Worm (Caenorhabditis elegans) whole organism, young adult: ENCODE results near the gene glb-30.

Experiments
- B0035.1 ChIP-seq: sonication (generic microtip); optimal IDR thresholded peaks from 2 replicates; lab custom pipeline; 2016; ENCODE audit warnings: missing genetic modification characterization, mild to moderate bottlenecking, missing compliant biosample characterization, missing genotype, missing genetic modification reagents
- B0261.1 ChIP-seq: sonication (generic microtip); optimal IDR thresholded peaks from 2 replicates; lab custom pipeline; 2016; ENCODE audit warnings: mild to moderate bottlenecking, missing genetic modification characterization, moderate library complexity, missing compliant biosample characterization
- C06A6.2 ChIP-seq: fragments of 200-800 bp; sonication (Bioruptor generic); conservative IDR thresholded peaks from 2 replicates; pipeline ENCODE4 v1.3.6; 2022; ENCODE audit warnings: missing genetic modification characterization, missing compliant biosample characterization
- F10E7.11 ChIP-seq: sonication (generic microtip); optimal IDR thresholded peaks from 2 replicates; lab custom pipeline; 2017; ENCODE audit warnings: mild to moderate bottlenecking, missing genetic modification characterization, moderate library complexity, missing compliant biosample characterization
- F37B4.10 ChIP-seq: fragments of 200-800 bp; sonication (Bioruptor generic); IDR thresholded peaks from 2 replicates; pipeline ENCODE4 v1.3.6; 2022; ENCODE audit warnings: missing genetic modification characterization, missing compliant biosample characterization
- F52B5.7 ChIP-seq: sonication (generic microtip); optimal IDR thresholded peaks from 2 replicates; lab custom pipeline; 2016; ENCODE audit warnings: mild to moderate bottlenecking, missing genetic modification characterization, missing compliant biosample characterization
- F55B11.4 ChIP-seq: sonication (generic microtip); optimal IDR thresholded peaks from 2 replicates; lab custom pipeline; 2016; ENCODE audit warnings: missing compliant biosample characterization, missing genetic modification characterization, borderline replicate concordance; ENCODE audit not compliant: insufficient read depth
- F57A8.1 ChIP-seq: fragments of 200-800 bp; sonication (Bioruptor generic); optimal IDR thresholded peaks from 2 replicates; lab custom pipeline; 2018; ENCODE audit warnings: mild to moderate bottlenecking, missing genetic modification characterization, moderate library complexity, missing compliant biosample characterization
- K11D2.4 ChIP-seq: fragments of 200-800 bp; sonication (Bioruptor generic); IDR thresholded peaks from 2 replicates; pipeline ENCODE4 v1.3.6; 2022; ENCODE audit warnings: missing genetic modification reagents, missing genetic modification characterization, missing compliant biosample characterization
- Y79H2A.3 ChIP-seq: fragments of 200-800 bp; sonication (Bioruptor generic); conservative IDR thresholded peaks from 2 replicates; pipeline ENCODE4 v1.3.6; 2022; ENCODE audit warnings: missing genetic modification reagents, missing genetic modification characterization, missing compliant biosample characterization
- aptf-3 ChIP-seq: fragments of 200-800 bp; sonication (Bioruptor generic); IDR thresholded peaks from 2 replicates; pipeline ENCODE4 v1.3.6; 2022; ENCODE audit warnings: missing genetic modification characterization, missing compliant biosample characterization
- attf-5 ChIP-seq: fragments of 200-800 bp; sonication (Bioruptor generic); optimal IDR thresholded peaks from 2 replicates; lab custom pipeline; 2018; ENCODE audit warnings: mild to moderate bottlenecking, missing genetic modification characterization, missing compliant biosample characterization
- bed-2 ChIP-seq: fragments of 200-800 bp; sonication (Bioruptor generic); IDR thresholded peaks from 2 replicates; pipeline ENCODE4 v1.3.6; 2022; ENCODE audit warnings: missing genetic modification reagents, missing genetic modification characterization, missing compliant biosample characterization
- ccch-3 ChIP-seq: fragments of 200-800 bp; sonication (Bioruptor generic); optimal IDR thresholded peaks from 2 replicates; lab custom pipeline; 2018; ENCODE audit warnings: mild to moderate bottlenecking, missing genetic modification characterization, missing compliant biosample characterization
- ceh-100 ChIP-seq: fragments of 200-800 bp; sonication (Bioruptor generic); IDR thresholded peaks from 2 replicates; pipeline ENCODE4 v1.3.6; 2022; ENCODE audit warnings: missing genetic modification reagents, missing genetic modification characterization, missing compliant biosample characterization
- ceh-40 ChIP-seq: fragments of 200-800 bp; sonication (Bioruptor generic); IDR thresholded peaks from 2 replicates; pipeline ENCODE4 v1.3.6; 2022; ENCODE audit warnings: missing genetic modification characterization, missing compliant biosample characterization
- ceh-79 ChIP-seq: sonication (generic microtip); optimal IDR thresholded peaks from 2 replicates; lab custom pipeline; 2017; ENCODE audit warnings: mild to moderate bottlenecking, missing genetic modification characterization, missing compliant biosample characterization
- dox-1 ChIP-seq: fragments of 200-800 bp; sonication (Bioruptor generic); IDR thresholded peaks from 2 replicates; pipeline ENCODE4 v1.3.6; 2022; ENCODE audit warnings: missing genetic modification reagents, missing genetic modification characterization, missing compliant biosample characterization
- dpl-1 ChIP-seq: fragments of 150-350 bp; optimal IDR thresholded peaks from 2 replicates; lab custom pipeline; 2014; ENCODE audit warnings: missing biosample characterization, missing genetic modification reagents, missing genetic modification characterization
- egl-18 ChIP-seq: fragments of 200-800 bp; sonication (Bioruptor generic); IDR thresholded peaks from 2 replicates; pipeline ENCODE4 v1.3.6; 2022; ENCODE audit warnings: missing genetic modification reagents, missing genetic modification characterization, missing compliant biosample characterization
- gei-17 ChIP-seq: fragments of 200-800 bp; sonication (Bioruptor generic); optimal IDR thresholded peaks from 2 replicates; lab custom pipeline; 2018; ENCODE audit warnings: mild to moderate bottlenecking, missing genetic modification characterization, missing compliant biosample characterization
- him-1 ChIP-seq: sonication (generic microtip); optimal IDR thresholded peaks from 2 replicates; lab custom pipeline; 2016; ENCODE audit warnings: missing genotype, missing genetic modification reagents, missing genetic modification characterization, missing compliant biosample characterization
- hmg-1.2 ChIP-seq: fragments of 200-800 bp; sonication (Bioruptor generic); IDR thresholded peaks from 2 replicates; pipeline ENCODE4 v1.3.6; 2022; ENCODE audit warnings: missing genetic modification reagents, missing genetic modification characterization, missing compliant biosample characterization
- hrde-1 ChIP-seq: sonication (generic microtip); optimal IDR thresholded peaks from 2 replicates; lab custom pipeline; 2016; ENCODE audit warnings: missing genetic modification characterization, mild to moderate bottlenecking, missing compliant biosample characterization, moderate library complexity, missing genotype, missing genetic modification reagents, borderline replicate concordance
- lag-1 ChIP-seq: fragments of 200-800 bp; sonication (Bioruptor generic); IDR thresholded peaks from 2 replicates; pipeline ENCODE4 v1.3.6; 2022; ENCODE audit warnings: missing genetic modification reagents, missing genetic modification characterization, missing compliant biosample characterization
- let-607 ChIP-seq, 2 experiments: fragments of 200-800 bp in 1 of 2; sonication (Bioruptor generic) in 1 of 2; sonication (generic microtip) in 1 of 2; optimal IDR thresholded peaks; 2 replicates each; lab custom pipeline; 2016 to 2018; ENCODE audit warnings: mild to moderate bottlenecking in 2 of 2, missing compliant biosample characterization in 2 of 2, missing genetic modification characterization in 2 of 2, moderate library complexity in 2 of 2, missing genotype in 1 of 2
- lin-40 ChIP-seq: sonication (generic microtip); optimal IDR thresholded peaks from 2 replicates; lab custom pipeline; 2016; ENCODE audit warnings: missing genetic modification characterization, mild to moderate bottlenecking, missing compliant biosample characterization, missing genotype, missing genetic modification reagents
- lir-1 ChIP-seq: fragments of 200-800 bp; sonication (Bioruptor generic); conservative IDR thresholded peaks from 2 replicates; pipeline ENCODE4 v1.3.6; 2022; ENCODE audit warnings: missing genetic modification reagents, missing genetic modification characterization, missing compliant biosample characterization
- lsy-27 ChIP-seq: sonication (generic microtip); optimal IDR thresholded peaks from 2 replicates; lab custom pipeline; 2017; ENCODE audit warnings: missing genetic modification characterization, mild to moderate bottlenecking, missing compliant biosample characterization, antibody characterized with exemption, missing genotype, borderline replicate concordance; ENCODE audit not compliant: insufficient read depth
- madf-10 ChIP-seq: sonication (generic microtip); optimal IDR thresholded peaks from 2 replicates; lab custom pipeline; 2016; ENCODE audit warnings: mild to moderate bottlenecking, missing genetic modification characterization, missing compliant biosample characterization
- madf-3 ChIP-seq: fragments of 200-800 bp; sonication (Bioruptor generic); IDR thresholded peaks from 2 replicates; pipeline ENCODE4 v1.3.6; 2022; ENCODE audit warnings: missing genetic modification reagents, missing genetic modification characterization, missing compliant biosample characterization
- madf-8 ChIP-seq: fragments of 200-800 bp; sonication (Bioruptor generic); conservative IDR thresholded peaks from 2 replicates; pipeline ENCODE4 v1.3.6; 2022; ENCODE audit warnings: missing genetic modification reagents, missing genetic modification characterization, missing compliant biosample characterization
- mel-28 ChIP-seq: sonication (generic microtip); optimal IDR thresholded peaks from 2 replicates; lab custom pipeline; 2016; ENCODE audit warnings: borderline replicate concordance, mild to moderate bottlenecking, missing genetic modification characterization, missing compliant biosample characterization
- nfya-1 ChIP-seq: sonication (generic microtip); optimal IDR thresholded peaks from 2 replicates; lab custom pipeline; 2017; ENCODE audit warnings: antibody characterized with exemption, missing compliant biosample characterization, missing genetic modification characterization, borderline replicate concordance; ENCODE audit not compliant: insufficient read depth
- nfyb-1 ChIP-seq: fragments of 200-800 bp; sonication (Bioruptor generic); IDR thresholded peaks from 2 replicates; pipeline ENCODE4 v1.3.6; 2022; ENCODE audit warnings: missing genetic modification reagents, missing genetic modification characterization, missing compliant biosample characterization
- nhr-120 ChIP-seq: fragments of 200-800 bp; sonication (Bioruptor generic); IDR thresholded peaks from 2 replicates; pipeline ENCODE4 v1.3.6; 2022; ENCODE audit warnings: missing genetic modification characterization, missing compliant biosample characterization
- nhr-27 ChIP-seq: fragments of 200-800 bp; sonication (Bioruptor generic); optimal IDR thresholded peaks from 2 replicates; lab custom pipeline; 2018; ENCODE audit warnings: mild to moderate bottlenecking, missing genetic modification characterization, moderate library complexity, missing compliant biosample characterization
- rcor-1 ChIP-seq: fragments of 200-800 bp; sonication (Bioruptor generic); IDR thresholded peaks from 2 replicates; pipeline ENCODE4 v1.3.6; 2022; ENCODE audit warnings: missing genetic modification reagents, missing genetic modification characterization, missing compliant biosample characterization
- rpc-1 ChIP-seq, 2 experiments: fragments of 150-350 bp in 1 of 2; sonication (generic microtip) in 1 of 2; optimal IDR thresholded peaks; 2 replicates each; lab custom pipeline; 2014 to 2018; ENCODE audit warnings: missing biosample characterization in 1 of 2, missing genetic modification characterization in 1 of 2, missing genetic modification reagents in 1 of 2, missing genotype in 1 of 2
- snpc-1.3 ChIP-seq: sonication (generic microtip); optimal IDR thresholded peaks from 2 replicates; lab custom pipeline; 2017; ENCODE audit warnings: missing genetic modification characterization, mild to moderate bottlenecking, missing compliant biosample characterization, antibody characterized with exemption, moderate library complexity, missing genotype, missing genetic modification reagents; ENCODE audit not compliant: insufficient read depth
- snpc-4 ChIP-seq, 5 experiments: fragments of 150-350 bp in 1 of 5; sonication (generic microtip) in 4 of 5; optimal IDR thresholded peaks; 2 replicates each; lab custom pipeline; 2014 to 2018; ENCODE audit warnings: missing genetic modification characterization in 5 of 5, missing biosample characterization in 3 of 5, antibody characterized with exemption in 2 of 5, mild to moderate bottlenecking in 2 of 5, missing compliant biosample characterization in 2 of 5, missing genotype in 2 of 5, moderate library complexity in 2 of 5, missing genetic modification reagents in 1 of 5
- tbp1 ChIP-seq: fragments of 200-800 bp; sonication (Bioruptor generic); optimal IDR thresholded peaks from 2 replicates; lab custom pipeline; 2018; ENCODE audit warnings: mild to moderate bottlenecking, missing genetic modification characterization, missing compliant biosample characterization
- unc-130 ChIP-seq: sonication (generic microtip); optimal IDR thresholded peaks from 2 replicates; lab custom pipeline; 2016; ENCODE audit warnings: missing genetic modification reagents, missing genetic modification characterization, missing compliant biosample characterization
- unc-62 ChIP-seq: fragments of 150-350 bp; optimal IDR thresholded peaks from 2 replicates; lab custom pipeline; 2014; ENCODE audit warnings: missing biosample characterization, missing genetic modification reagents, missing genetic modification characterization
- zim-3 ChIP-seq: sonication (generic microtip); optimal IDR thresholded peaks from 2 replicates; lab custom pipeline; 2017; ENCODE audit warnings: mild to moderate bottlenecking, missing genetic modification characterization, moderate library complexity, missing compliant biosample characterization
- ztf-3 ChIP-seq: fragments of 200-800 bp; sonication (Bioruptor generic); optimal IDR thresholded peaks from 2 replicates; lab custom pipeline; 2018; ENCODE audit warnings: mild to moderate bottlenecking, missing genetic modification characterization, missing compliant biosample characterization
- ztf-6 ChIP-seq: fragments of 200-800 bp; sonication (Bioruptor generic); IDR thresholded peaks from 2 replicates; pipeline ENCODE4 v1.3.6; 2022; ENCODE audit warnings: missing genetic modification reagents, missing genetic modification characterization, missing compliant biosample characterization

The glb-30 gene

ce11 chrIII:1680996-1681395 lies 12.6 kb upstream of the glb-30 start (continued):
- TF ChIP-seq let-607 (tag; optimal IDR thresholded peaks at IDR 0.05; lab: Kevin White, UChicago), result peak in 1 of 2 experiments; percentile 8
- no peak for TF ChIP-seq B0261.1 (tag; lab: Kevin White, UChicago)
- TF ChIP-seq unc-62 (GFP tag; lab: Kevin White, UChicago), result peak; percentile 32
- TF ChIP-seq dpl-1, result no peak
- TF ChIP-seq F37B4.10 (GFP tag; lab: Robert Waterston, UW), result no peak
- no peak for TF ChIP-seq bed-2
- TF ChIP-seq lsy-27, result no peak
- TF ChIP-seq madf-3 (GFP tag; lab: Robert Waterston, UW), result no peak
- 0 out of 2 replicates have a peak, but pooled peaks have one; percentile 18 for TF ChIP-seq C06A6.2 (GFP tag; lab: Robert Waterston, UW)
- peak; percentile 47 for TF ChIP-seq dox-1 (GFP tag; lab: Robert Waterston, UW)
- TF ChIP-seq hmg-1.2, result peak; percentile 96
- TF ChIP-seq rcor-1 (GFP tag; lab: Robert Waterston, UW), result no peak
- TF ChIP-seq nfyb-1 (GFP tag; lab: Robert Waterston, UW), result peak; percentile 62; the same call in 1 of the 2 replicates
- no peak for TF ChIP-seq madf-8 (GFP tag; lab: Robert Waterston, UW)
- TF ChIP-seq him-1 (tag; lab: Kevin White, UChicago), result no peak
- no peak for TF ChIP-seq ceh-100 (GFP tag; lab: Robert Waterston, UW)
- 0 out of 2 replicates have a peak, but pooled peaks have one; percentile 13 for TF ChIP-seq K11D2.4 (GFP tag; lab: Robert Waterston, UW)
- TF ChIP-seq F55B11.4, result no peak
- no peak for TF ChIP-seq lag-1
- TF ChIP-seq gei-17, result no peak
- TF ChIP-seq rpc-1 (optimal IDR thresholded peaks at IDR 0.05; lab: Kevin White, UChicago), result no peak
- TF ChIP-seq rpc-1 (tag; optimal IDR thresholded peaks at IDR 0.05; lab: Kevin White, UChicago), result no peak
- TF ChIP-seq ccch-3, result no peak
- TF ChIP-seq egl-18, result no peak
- no peak for TF ChIP-seq ceh-40
- no peak for TF ChIP-seq lin-40
- TF ChIP-seq ztf-6, result no peak
- no peak for TF ChIP-seq aptf-3 (GFP tag; lab: Robert Waterston, UW)
- TF ChIP-seq Y79H2A.3 (GFP tag; lab: Robert Waterston, UW), result no peak
- TF ChIP-seq F57A8.1, result no peak
- peak; percentile 33; the same call in 1 of the 2 replicates for TF ChIP-seq lir-1
- TF ChIP-seq ceh-79 (tag; lab: Kevin White, UChicago), result no peak
- no peak for TF ChIP-seq F52B5.7
- no peak for TF ChIP-seq unc-130 (GFP tag; lab: Kevin White, UChicago)
- no peak for TF ChIP-seq zim-3 (tag; lab: Kevin White, UChicago)
- peak; percentile 34 for TF ChIP-seq tbp1 (GFP tag; lab: Kevin White, UChicago)
- no peak for TF ChIP-seq nfya-1 (tag; lab: Kevin White, UChicago)
- TF ChIP-seq ztf-3 (GFP tag; lab: Kevin White, UChicago), result no peak
- no peak for TF ChIP-seq hrde-1 (tag; lab: Kevin White, UChicago)
- no peak for TF ChIP-seq nhr-120
- TF ChIP-seq F10E7.11 (tag; lab: Kevin White, UChicago), result no peak
- TF ChIP-seq madf-10 (tag; lab: Kevin White, UChicago), result peak; percentile 10
- TF ChIP-seq snpc-4 (GFP tag; optimal IDR thresholded peaks at IDR 0.05; lab: Kevin White, UChicago), result no peak
- TF ChIP-seq snpc-4 (tag; optimal IDR thresholded peaks at IDR 0.05; lab: Kevin White, UChicago), result peak in 1 of 4 experiments; percentile 3
- no peak for TF ChIP-seq mel-28 (tag; lab: Kevin White, UChicago)
- TF ChIP-seq snpc-1.3, result no peak
- TF ChIP-seq attf-5, result peak; percentile 76
- TF ChIP-seq B0035.1, result no peak
- no peak for TF ChIP-seq nhr-27
